Fruit fly (Drosophila melanogaster) whole organism, embryonic: ENCODE results near the gene CG17652.

Experiments used
- BEAF-32 ChIP-seq: fragments of 200-800 bp; sonication (Bioruptor generic); optimal IDR thresholded peaks from 3 replicates; lab custom pipeline; 2017; ENCODE audit warnings: missing biosample characterization, missing genetic modification characterization, mild to moderate bottlenecking, moderate library complexity, missing genetic modification reagents
- CG10209 ChIP-seq: fragments of 200-800 bp; sonication (Bioruptor generic); optimal IDR thresholded peaks from 3 replicates; lab custom pipeline; 2017; ENCODE audit warnings: missing biosample characterization, mild to moderate bottlenecking, missing genetic modification characterization, missing genetic modification reagents
- CG10654 ChIP-seq: fragments of 200-800 bp; sonication (Bioruptor generic); optimal IDR thresholded peaks from 2 replicates; lab custom pipeline; 2016; ENCODE audit warnings: missing biosample characterization, missing genetic modification characterization
- CG12391 ChIP-seq: fragments of 200-800 bp; sonication (Bioruptor generic); optimal IDR thresholded peaks from 3 replicates; lab custom pipeline; 2018; ENCODE audit warnings: missing biosample characterization, mild to moderate bottlenecking, missing genetic modification characterization, moderate library complexity
- CG1603 ChIP-seq: fragments of 200-800 bp; sonication (Bioruptor generic); optimal IDR thresholded peaks from 2 replicates; lab custom pipeline; 2019; ENCODE audit warnings: missing biosample characterization, mild to moderate bottlenecking, missing genetic modification characterization, moderate library complexity
- CG17361 ChIP-seq: fragments of 200-800 bp; sonication (Bioruptor generic); IDR thresholded peaks from 3 replicates; pipeline ENCODE4 v1.3.6; 2022; ENCODE audit warnings: missing biosample characterization, missing genetic modification characterization
- CG17385 ChIP-seq: fragments of 200-800 bp; sonication (Bioruptor generic); optimal IDR thresholded peaks from 3 replicates; lab custom pipeline; 2018; ENCODE audit warnings: missing biosample characterization, mild to moderate bottlenecking, missing genetic modification characterization
- CG17912 ChIP-seq: fragments of 200-800 bp; sonication (Bioruptor generic); optimal IDR thresholded peaks from 2 replicates; lab custom pipeline; 2018; ENCODE audit warnings: missing biosample characterization, mild to moderate bottlenecking, missing genetic modification characterization
- CG30403 ChIP-seq: fragments of 200-800 bp; sonication (Bioruptor generic); optimal IDR thresholded peaks from 3 replicates; lab custom pipeline; 2016; ENCODE audit warnings: missing biosample characterization, missing genetic modification characterization
- CG33213 ChIP-seq: fragments of 200-800 bp; sonication (Bioruptor generic); optimal IDR thresholded peaks from 3 replicates; lab custom pipeline; 2016; ENCODE audit warnings: missing biosample characterization, missing genetic modification characterization
- CG42726 ChIP-seq: fragments of 200-800 bp; sonication (Bioruptor generic); IDR thresholded peaks from 2 replicates; pipeline ENCODE4 v1.3.6; 2022; ENCODE audit warnings: missing biosample characterization, missing genetic modification characterization; ENCODE audit not compliant: partially characterized antibody
- CG4328 ChIP-seq: fragments of 200-800 bp; sonication (Bioruptor generic); optimal IDR thresholded peaks from 3 replicates; lab custom pipeline; 2017; ENCODE audit warnings: missing biosample characterization, missing genetic modification reagents, missing genetic modification characterization
- CG4360 ChIP-seq: fragments of 200-800 bp; sonication (Bioruptor generic); IDR thresholded peaks from 2 replicates; pipeline ENCODE4 v1.3.6; 2022; ENCODE audit warnings: missing biosample characterization, missing genetic modification characterization
- CG4617 ChIP-seq: fragments of 200-800 bp; sonication (Bioruptor generic); optimal IDR thresholded peaks from 3 replicates; lab custom pipeline; 2016; ENCODE audit warnings: missing biosample characterization, missing genetic modification characterization, borderline replicate concordance
- CG7987 ChIP-seq: fragments of 200-800 bp; sonication (Bioruptor generic); optimal IDR thresholded peaks from 2 replicates; lab custom pipeline; 2018; ENCODE audit warnings: missing biosample characterization, mild to moderate bottlenecking, missing genetic modification characterization, moderate library complexity
- CrebB ChIP-seq: fragments of 200-800 bp; sonication (Bioruptor generic); optimal IDR thresholded peaks from 3 replicates; lab custom pipeline; 2018; ENCODE audit warnings: missing biosample characterization, mild to moderate bottlenecking, missing genetic modification characterization
- Fer2 ChIP-seq: fragments of 200-800 bp; sonication (Bioruptor generic); optimal IDR thresholded peaks from 2 replicates; lab custom pipeline; 2018; ENCODE audit warnings: missing biosample characterization, mild to moderate bottlenecking, missing genetic modification characterization, moderate library complexity
- Hey ChIP-seq: fragments of 200-800 bp; sonication (Bioruptor generic); optimal IDR thresholded peaks from 3 replicates; lab custom pipeline; 2018; ENCODE audit warnings: missing biosample characterization, mild to moderate bottlenecking, missing genetic modification characterization
- HmgZ ChIP-seq: fragments of 200-800 bp; sonication (Bioruptor generic); optimal IDR thresholded peaks from 2 replicates; lab custom pipeline; 2018; ENCODE audit warnings: missing biosample characterization, mild to moderate bottlenecking, missing genetic modification characterization
- MBD-R2 ChIP-seq: fragments of 200-800 bp; sonication (Bioruptor generic); IDR thresholded peaks from 2 replicates; pipeline ENCODE4 v1.3.6; 2022; ENCODE audit warnings: missing biosample characterization, missing genetic modification characterization
- MESR4 ChIP-seq: fragments of 200-800 bp; sonication (Bioruptor generic); optimal IDR thresholded peaks from 2 replicates; lab custom pipeline; 2018; ENCODE audit warnings: missing biosample characterization, mild to moderate bottlenecking, missing genetic modification characterization, moderate library complexity
- Max ChIP-seq: fragments of 200-800 bp; sonication (Bioruptor generic); optimal IDR thresholded peaks from 2 replicates; lab custom pipeline; 2016; ENCODE audit warnings: missing biosample characterization, mild to moderate bottlenecking, missing genetic modification characterization
- Med ChIP-seq: fragments of 200-800 bp; sonication (Bioruptor generic); peaks from one replicate; lab custom pipeline; 2016; ENCODE audit warnings: missing biosample characterization, missing genetic modification characterization, mild to moderate bottlenecking, inconsistent platforms, moderate library complexity
- Mrtf ChIP-seq: fragments of 200-800 bp; sonication (Bioruptor generic); IDR thresholded peaks from 3 replicates; pipeline ENCODE4 v1.3.6; 2022; ENCODE audit warnings: missing biosample characterization, missing genetic modification characterization
- Sry-δ ChIP-seq: fragments of 200-800 bp; sonication (Bioruptor generic); optimal IDR thresholded peaks from 2 replicates; lab custom pipeline; 2016; ENCODE audit warnings: missing biosample characterization, missing genetic modification characterization
- Xbp1 ChIP-seq: fragments of 200-800 bp; sonication (Bioruptor generic); optimal IDR thresholded peaks from 3 replicates; lab custom pipeline; 2016; ENCODE audit warnings: missing biosample characterization, mild to moderate bottlenecking, missing genetic modification characterization
- ara ChIP-seq: fragments of 200-800 bp; sonication (Bioruptor generic); IDR thresholded peaks from 2 replicates; pipeline ENCODE4 v1.3.6; 2022; ENCODE audit warnings: missing biosample characterization, missing genetic modification characterization
- chinmo ChIP-seq: fragments of 200-800 bp; sonication (Bioruptor generic); IDR thresholded peaks from 4 replicates; pipeline ENCODE4 v1.3.6; 2022; ENCODE audit warnings: missing biosample characterization, missing genetic modification characterization; ENCODE audit not compliant: partially characterized antibody
- ci ChIP-seq: fragments of 200-800 bp; sonication (Bioruptor generic); IDR thresholded peaks from 3 replicates; pipeline ENCODE4 v1.3.6; 2022; ENCODE audit warnings: missing biosample characterization, missing genetic modification characterization
- dm ChIP-seq: fragments of 200-800 bp; sonication (Bioruptor generic); optimal IDR thresholded peaks from 3 replicates; lab custom pipeline; 2016; ENCODE audit warnings: missing biosample characterization, missing genetic modification characterization
- ems ChIP-seq: fragments of 200-800 bp; sonication (Bioruptor generic); optimal IDR thresholded peaks from 3 replicates; lab custom pipeline; 2016; ENCODE audit warnings: missing biosample characterization, missing genetic modification characterization
- fu2 ChIP-seq: fragments of 200-800 bp; sonication (Bioruptor generic); optimal IDR thresholded peaks from 2 replicates; lab custom pipeline; 2016; ENCODE audit warnings: missing biosample characterization, missing genetic modification characterization
- gfzf ChIP-seq: fragments of 200-800 bp; sonication (Bioruptor generic); optimal IDR thresholded peaks from 2 replicates; lab custom pipeline; 2016; ENCODE audit warnings: missing biosample characterization, mild to moderate bottlenecking, missing genetic modification characterization, moderate library complexity
- grau ChIP-seq: fragments of 200-800 bp; optimal IDR thresholded peaks from 3 replicates; lab custom pipeline; 2019; ENCODE audit warnings: missing biosample characterization, mild to moderate bottlenecking, missing genetic modification characterization, moderate library complexity
- insv ChIP-seq, 2 experiments: fragments of 200-800 bp; sonication (Bioruptor generic); optimal IDR thresholded peaks; 3 replicates each; lab custom pipeline; 2016 to 2018; ENCODE audit warnings: missing biosample characterization in 2 of 2, missing genetic modification characterization in 2 of 2
- ken ChIP-seq: fragments of 200-800 bp; sonication (Bioruptor generic); IDR thresholded peaks from 3 replicates; pipeline ENCODE4 v1.3.6; 2022; ENCODE audit warnings: missing biosample characterization, missing genetic modification characterization
- lmd ChIP-seq: fragments of 200-800 bp; sonication (Bioruptor generic); IDR thresholded peaks from 2 replicates; pipeline ENCODE4 v1.3.6; 2022; ENCODE audit warnings: missing biosample characterization, missing genetic modification characterization
- luna ChIP-seq: fragments of 200-800 bp; sonication (Bioruptor generic); optimal IDR thresholded peaks from 2 replicates; lab custom pipeline; 2016; ENCODE audit warnings: missing biosample characterization, missing genetic modification characterization
- phol ChIP-seq: fragments of 200-800 bp; sonication (Bioruptor generic); optimal IDR thresholded peaks from 3 replicates; lab custom pipeline; 2018; ENCODE audit warnings: missing biosample characterization, mild to moderate bottlenecking, missing genetic modification characterization, moderate library complexity
- pnt ChIP-seq: fragments of 200-800 bp; sonication (Bioruptor generic); optimal IDR thresholded peaks from 3 replicates; lab custom pipeline; 2016; ENCODE audit warnings: missing biosample characterization, missing genetic modification characterization
- ro ChIP-seq: fragments of 200-800 bp; sonication (Bioruptor generic); IDR thresholded peaks from 2 replicates; pipeline ENCODE4 v1.3.6; 2022; ENCODE audit warnings: missing biosample characterization, missing genetic modification characterization
- row ChIP-seq: fragments of 200-800 bp; sonication (Bioruptor generic); IDR thresholded peaks from 3 replicates; pipeline ENCODE4 v1.3.6; 2022; ENCODE audit warnings: missing biosample characterization, missing genetic modification characterization
- sens ChIP-seq: fragments of 200-800 bp; sonication (Bioruptor generic); peaks from one replicate; lab custom pipeline; 2016; ENCODE audit warnings: missing biosample characterization, missing genetic modification characterization
- sna ChIP-seq: fragments of 200-800 bp; sonication (Bioruptor generic); IDR thresholded peaks from 2 replicates; pipeline ENCODE4 v1.3.6; 2022; ENCODE audit warnings: missing biosample characterization, missing genetic modification characterization; ENCODE audit not compliant: partially characterized antibody
- tna ChIP-seq: fragments of 200-800 bp; sonication (Bioruptor generic); IDR thresholded peaks from 2 replicates; pipeline ENCODE4 v1.3.6; 2022; ENCODE audit warnings: missing biosample characterization, missing genetic modification characterization; ENCODE audit not compliant: partially characterized antibody
- trem ChIP-seq: fragments of 200-800 bp; optimal IDR thresholded peaks from 3 replicates; lab custom pipeline; 2019; ENCODE audit warnings: missing biosample characterization, mild to moderate bottlenecking, missing genetic modification characterization, moderate library complexity
- tup ChIP-seq: fragments of 200-800 bp; sonication (Bioruptor generic); optimal IDR thresholded peaks from 2 replicates; lab custom pipeline; 2016; ENCODE audit warnings: missing biosample characterization, mild to moderate bottlenecking, missing genetic modification characterization, moderate library complexity
- unpg ChIP-seq: fragments of 200-800 bp; sonication (Bioruptor generic); optimal IDR thresholded peaks from 3 replicates; lab custom pipeline; 2018; ENCODE audit warnings: missing biosample characterization, mild to moderate bottlenecking, missing genetic modification characterization, moderate library complexity
- vnd ChIP-seq: fragments of 200-800 bp; sonication (Bioruptor generic); IDR thresholded peaks from 3 replicates; pipeline ENCODE4 v1.3.6; 2022; ENCODE audit warnings: missing biosample characterization, missing genetic modification characterization; ENCODE audit not compliant: partially characterized antibody
- zf30C ChIP-seq: fragments of 200-800 bp; sonication (Bioruptor generic); optimal IDR thresholded peaks from 3 replicates; lab custom pipeline; 2018; ENCODE audit warnings: missing biosample characterization, mild to moderate bottlenecking, missing genetic modification characterization

CG17652 gene

DNA sequence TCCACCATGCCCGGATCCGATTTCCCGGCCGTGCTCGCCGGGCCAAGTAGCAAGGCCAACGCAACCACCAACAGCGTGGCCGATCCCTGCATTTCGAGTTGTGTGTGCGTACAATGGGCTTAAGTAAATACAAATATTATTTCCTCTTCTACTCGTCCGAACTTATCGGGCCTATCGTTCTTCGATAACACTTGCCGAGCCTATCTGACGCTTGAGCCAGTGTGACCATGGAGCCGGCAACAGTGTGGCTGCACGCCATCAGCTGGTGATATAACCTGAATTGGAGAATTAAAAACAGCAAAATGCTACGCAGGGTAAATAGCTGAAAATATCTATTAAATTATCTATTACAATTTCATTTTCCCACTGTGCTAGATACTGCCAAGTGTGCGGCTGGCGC lies 21.9 kb downstream of the CG17652 start, which contains the start of the genes CG17660 and mRpL48 (continued):
- TF ChIP-seq Hey (tag; lab: Kevin White, UChicago) (no peak), ken (GFP tag; lab: Robert Waterston, UW) (no peak), luna (GFP tag; lab: Kevin White, UChicago) (no peak), BEAF-32 (GFP tag; lab: Kevin White, UChicago) (peak; percentile 64), CG17385 (GFP tag; lab: Kevin White, UChicago) (peak; percentile 56), vnd (peak; percentile 74), trem (tag; lab: Kevin White, UChicago) (peak; percentile 75), ci (GFP tag; lab: Robert Waterston, UW) (peak; percentile 63; the same call in 2 of the 3 replicates), Sry-δ (GFP tag; lab: Kevin White, UChicago) (peak; percentile 73), chinmo (GFP tag; lab: Robert Waterston, UW) (peak; percentile 96), unpg (peak; percentile 6), CG1603 (tag; lab: Kevin White, UChicago) (peak; percentile 86), ro (GFP tag; lab: Robert Waterston, UW) (no peak), MBD-R2 (GFP tag; lab: Robert Waterston, UW) (peak; percentile 98), gfzf (GFP tag; lab: Kevin White, UChicago) (peak; percentile 72), CG33213 (peak; percentile 33), tup (peak; percentile 23), phol (peak; percentile 25), lmd (GFP tag; lab: Robert Waterston, UW) (no peak), CG17361 (GFP tag; lab: Robert Waterston, UW) (no peak), MESR4 (peak; percentile 90), fu2 (GFP tag; lab: Kevin White, UChicago) (no peak), ems (GFP tag; lab: Kevin White, UChicago) (peak; percentile 18), grau (tag; lab: Kevin White, UChicago) (peak; percentile 25), Mrtf (peak; percentile 13; the same call in 1 of the 3 replicates), sna (GFP tag; lab: Robert Waterston, UW) (peak; percentile 62; the same call in 1 of the 2 replicates), HmgZ (tag; lab: Kevin White, UChicago) (peak; percentile 86), sens (peak; percentile 89), CG4617 (GFP tag; lab: Kevin White, UChicago) (peak; percentile 89), tna (GFP tag; lab: Robert Waterston, UW) (peak; percentile 56), row (peak; percentile 39; the same call in 2 of the 3 replicates), Med (peak; percentile 86), CG10654 (GFP tag; lab: Kevin White, UChicago) (no peak), pnt (no peak), insv (GFP tag; optimal IDR thresholded peaks at IDR 0.05; lab: Kevin White, UChicago) (peak in 1 of 2 experiments; percentile 22), CG12391 (tag; lab: Kevin White, UChicago) (peak; percentile 11), CG10209 (GFP tag; lab: Kevin White, UChicago) (peak; percentile 22), ara (no peak), CG42726 (GFP tag; lab: Robert Waterston, UW) (peak; percentile 73), CG17912 (GFP tag; lab: Kevin White, UChicago) (peak; percentile 2), CG4328 (GFP tag; lab: Kevin White, UChicago) (no peak), CrebB (tag; lab: Kevin White, UChicago) (peak; percentile 28), Max (peak; percentile 35), CG7987 (GFP tag; lab: Kevin White, UChicago) (peak; percentile 49), Fer2 (tag; lab: Kevin White, UChicago) (no peak), CG4360 (GFP tag; lab: Robert Waterston, UW) (peak; percentile 26; the same call in 1 of the 2 replicates), Xbp1 (GFP tag; lab: Kevin White, UChicago) (peak; percentile 25), zf30C (no peak), dm (peak; percentile 41), CG30403 (GFP tag; lab: Kevin White, UChicago) (no peak)
